Fruit fly (Drosophila melanogaster): ENCODE results near the gene CG9399.
A peak's percentile ranks its signal among the peaks of the same experiment; 100 is the strongest.

CG9399 gene

dm6 chr3R:9573812-9574587 is at the start of gene CG9399 (continued):
- peak; percentile 95 for TF ChIP-seq CG12299 (tag; optimal IDR thresholded peaks at IDR 0.05)
- TF ChIP-seq CG15269 (tag; optimal IDR thresholded peaks at IDR 0.05) = peak; percentile 97
- TF ChIP-seq CG17359 (tag; optimal IDR thresholded peaks at IDR 0.05) = peak; percentile 98
- TF ChIP-seq CG14965 (GFP tag; optimal IDR thresholded peaks at IDR 0.05; ENCODE audit: borderline replicate concordance) = peak; percentile 55
- TF ChIP-seq Dll (GFP tag; IDR thresholded peaks at IDR 0.05; ENCODE audit: partially characterized antibody) = peak; percentile 35; the same call in 1 of the 4 replicates
- TF ChIP-seq z (GFP tag; IDR thresholded peaks at IDR 0.05) = peak; percentile 73
- TF ChIP-seq CG9727 (GFP tag; optimal IDR thresholded peaks at IDR 0.05) = peak; percentile 96
- no peak for TF ChIP-seq CG1832 (GFP tag; optimal IDR thresholded peaks at IDR 0.05)
- TF ChIP-seq CG2889 (GFP tag; IDR thresholded peaks at IDR 0.05) = peak; percentile 97
- peak; percentile 96 for TF ChIP-seq Dbx (GFP tag; IDR thresholded peaks at IDR 0.05)
- peak; percentile 94 for TF ChIP-seq Fer1 (GFP tag; optimal IDR thresholded peaks at IDR 0.05)
- TF ChIP-seq Dfd (GFP tag; optimal IDR thresholded peaks at IDR 0.05) = no peak
- TF ChIP-seq fu2 (GFP tag; optimal IDR thresholded peaks at IDR 0.05) = peak; percentile 92
- peak; percentile 95 for TF ChIP-seq CG2202 (tag; optimal IDR thresholded peaks at IDR 0.05)
- peak; percentile 86 for TF ChIP-seq CG4360 (GFP tag; IDR thresholded peaks at IDR 0.05)
- peak; percentile 95 for TF ChIP-seq HHEX (GFP tag; optimal IDR thresholded peaks at IDR 0.05)
- TF ChIP-seq sisA (GFP tag; IDR thresholded peaks at IDR 0.05) = peak; percentile 98
- peak; percentile 98 for TF ChIP-seq tgo (GFP tag; IDR thresholded peaks at IDR 0.05)
- no peak for TF ChIP-seq Sin3A (optimal IDR thresholded peaks at IDR 0.05)
- TF ChIP-seq CG14860 (GFP tag; IDR thresholded peaks at IDR 0.05; ENCODE audit: partially characterized antibody) = 0 out of 3 replicates have a peak, but pooled peaks have one; percentile 48
- peak; percentile 97 for TF ChIP-seq CG4404 (GFP tag; IDR thresholded peaks at IDR 0.05)
- TF ChIP-seq fru (optimal IDR thresholded peaks at IDR 0.05) = no peak
- peak; percentile 96 for TF ChIP-seq tup (GFP tag; optimal IDR thresholded peaks at IDR 0.05)
- peak; percentile 94 for TF ChIP-seq CG5245 (GFP tag; optimal IDR thresholded peaks at IDR 0.05)
- peak; percentile 93 for TF ChIP-seq CG12104 (GFP tag; optimal IDR thresholded peaks at IDR 0.05)
- TF ChIP-seq Neu2 (GFP tag; optimal IDR thresholded peaks at IDR 0.05; ENCODE audit: borderline replicate concordance) = peak; percentile 13
- TF ChIP-seq PHDP (tag; optimal IDR thresholded peaks at IDR 0.05) = peak; percentile 97
- peak; percentile 99 for TF ChIP-seq ci (GFP tag; IDR thresholded peaks at IDR 0.05)
- TF ChIP-seq sc (optimal IDR thresholded peaks at IDR 0.05) = no peak
- TF ChIP-seq sc (GFP tag; optimal IDR thresholded peaks at IDR 0.05) = peak; percentile 95
- peak; percentile 97 for TF ChIP-seq CG8388 (GFP tag; optimal IDR thresholded peaks at IDR 0.05)
- TF ChIP-seq luna (GFP tag; optimal IDR thresholded peaks at IDR 0.05) = peak; percentile 77
- peak; percentile 89 for TF ChIP-seq toy (GFP tag; IDR thresholded peaks at IDR 0.05)
- peak; percentile 94 for TF ChIP-seq CG9609 (GFP tag; optimal IDR thresholded peaks at IDR 0.05)
- TF ChIP-seq ranshi (GFP tag; IDR thresholded peaks at IDR 0.05) = peak; percentile 98
- TF ChIP-seq Hsf (GFP tag; optimal IDR thresholded peaks at IDR 0.05) = peak; percentile 98
- peak; percentile 98 for TF ChIP-seq CG32772 (GFP tag; IDR thresholded peaks at IDR 0.05)
- peak; percentile 77 for TF ChIP-seq crol (GFP tag; IDR thresholded peaks at IDR 0.05)
- peak; percentile 88 for TF ChIP-seq kah (GFP tag; optimal IDR thresholded peaks at IDR 0.05)
- peak; percentile 88 for TF ChIP-seq CG8089 (GFP tag; optimal IDR thresholded peaks at IDR 0.05)
- TF ChIP-seq lmd (GFP tag; IDR thresholded peaks at IDR 0.05) = peak; percentile 97
- TF ChIP-seq fd96Cb (tag; optimal IDR thresholded peaks at IDR 0.05) = peak; percentile 96
- peak; percentile 97 for TF ChIP-seq CG2120 (GFP tag; optimal IDR thresholded peaks at IDR 0.05)
- peak; percentile 94 for TF ChIP-seq Ets97D (GFP tag; optimal IDR thresholded peaks at IDR 0.05)
- TF ChIP-seq Hmr (GFP tag; optimal IDR thresholded peaks at IDR 0.05) = peak; percentile 97
- no peak for TF ChIP-seq usp (GFP tag; optimal IDR thresholded peaks at IDR 0.05)
- TF ChIP-seq dysf (GFP tag; IDR thresholded peaks at IDR 0.05) = peak; percentile 98
- peak; percentile 93 for TF ChIP-seq pho (GFP tag; optimal IDR thresholded peaks at IDR 0.05)
- peak; percentile 97 for TF ChIP-seq gce (GFP tag; IDR thresholded peaks at IDR 0.05)
- peak; percentile 97 for TF ChIP-seq CG4424 (GFP tag; optimal IDR thresholded peaks at IDR 0.05)
- TF ChIP-seq HLHmδ (GFP tag; optimal IDR thresholded peaks at IDR 0.05) = no peak

Measured in whole organism, embryonic.